Fruit fly (Drosophila melanogaster): ENCODE results near the gene CG14434.

CG14434 gene

dm6 chrX:6861523-6862077 lies 5.4 kb downstream of the CG14434 start (continued):
- TF ChIP-seq Doc3 (GFP tag; IDR thresholded peaks at IDR 0.05; ENCODE audit: partially characterized antibody) (no peak), PHDP (tag; optimal IDR thresholded peaks at IDR 0.05) (peak; percentile 6), onecut (GFP tag; IDR thresholded peaks at IDR 0.05) (peak; percentile 23; the same call in 1 of the 2 replicates), kni (GFP tag; optimal IDR thresholded peaks at IDR 0.05) (peak; percentile 94), klu (GFP tag; IDR thresholded peaks at IDR 0.05) (peak; percentile 51), nom (GFP tag; optimal IDR thresholded peaks at IDR 0.05) (peak; percentile 75), CG31365 (tag; optimal IDR thresholded peaks at IDR 0.05) (peak; percentile 10), oc (tag; optimal IDR thresholded peaks at IDR 0.05) (peak; percentile 77), pfk (GFP tag; optimal IDR thresholded peaks at IDR 0.05) (peak; percentile 95), CG1647 (GFP tag; optimal IDR thresholded peaks at IDR 0.05) (no peak), Dek (tag; optimal IDR thresholded peaks at IDR 0.05) (peak; percentile 67), Myb (GFP tag; optimal IDR thresholded peaks at IDR 0.05) (peak; percentile 51), CG10979 (tag; optimal IDR thresholded peaks at IDR 0.05) (no peak), bbx (GFP tag; IDR thresholded peaks at IDR 0.05; ENCODE audit: partially characterized antibody) (peak; percentile 66), CG4424 (GFP tag; optimal IDR thresholded peaks at IDR 0.05) (peak; percentile 3), CG7839 (tag; optimal IDR thresholded peaks at IDR 0.05) (peak; percentile 69), unpg (GFP tag; optimal IDR thresholded peaks at IDR 0.05) (peak; percentile 41), CG12104 (GFP tag; optimal IDR thresholded peaks at IDR 0.05) (peak; percentile 40), bsh (GFP tag; optimal IDR thresholded peaks at IDR 0.05) (peak; percentile 19 to 49), pho (GFP tag; optimal IDR thresholded peaks at IDR 0.05) (peak; percentile 40), dan (GFP tag; IDR thresholded peaks at IDR 0.05) (no peak), CG18262 (tag; optimal IDR thresholded peaks at IDR 0.05) (peak; percentile 69), CG31224 (GFP tag; IDR thresholded peaks at IDR 0.05) (peak; percentile 63), Dll (GFP tag; IDR thresholded peaks at IDR 0.05; ENCODE audit: partially characterized antibody) (0 out of 4 replicates have a peak, but pooled peaks have one; percentile 17), kay (GFP tag; optimal IDR thresholded peaks at IDR 0.05) (peak; percentile 12), chinmo (GFP tag; IDR thresholded peaks at IDR 0.05; ENCODE audit: partially characterized antibody) (peak; percentile 99), Drgx (GFP tag; IDR thresholded peaks at IDR 0.05) (peak; percentile 84), CG32772 (GFP tag; IDR thresholded peaks at IDR 0.05) (peak; percentile 66), BtbVII (GFP tag; optimal IDR thresholded peaks at IDR 0.05) (peak; percentile 18), ttk (GFP tag; IDR thresholded peaks at IDR 0.05) (peak; percentile 13), cato (GFP tag; optimal IDR thresholded peaks at IDR 0.05; ENCODE audit: borderline replicate concordance) (no peak), Usf (GFP tag; optimal IDR thresholded peaks at IDR 0.05) (peak; percentile 42), CG10209 (GFP tag; optimal IDR thresholded peaks at IDR 0.05) (peak; percentile 54), slbo (GFP tag; IDR thresholded peaks at IDR 0.05) (peak; percentile 74), grau (tag; optimal IDR thresholded peaks at IDR 0.05) (peak; percentile 64), CoRest (tag; optimal IDR thresholded peaks at IDR 0.05) (peak; percentile 34), psq (GFP tag; optimal IDR thresholded peaks at IDR 0.05) (peak; percentile 79), CG10543 (GFP tag; optimal IDR thresholded peaks at IDR 0.05) (peak; percentile 97), Optix (GFP tag; IDR thresholded peaks at IDR 0.05) (peak; percentile 70; the same call in 2 of the 3 replicates), H2.0 (GFP tag; IDR thresholded peaks at IDR 0.05) (peak; percentile 48; the same call in 1 of the 2 replicates), CG12659 (GFP tag; optimal IDR thresholded peaks at IDR 0.05) (peak; percentile 44), trh (GFP tag; optimal IDR thresholded peaks at IDR 0.05) (no peak), Abd-B (GFP tag; optimal IDR thresholded peaks at IDR 0.05) (peak; percentile 16), unc-4 (GFP tag; IDR thresholded peaks at IDR 0.05; ENCODE audit: partially characterized antibody) (no peak), CG1792 (GFP tag; optimal IDR thresholded peaks at IDR 0.05) (no peak), sob (GFP tag; IDR thresholded peaks at IDR 0.05) (peak; percentile 66), HLH3B (GFP tag; IDR thresholded peaks at IDR 0.05) (peak; percentile 55; the same call in 1 of the 2 replicates), en (GFP tag; optimal IDR thresholded peaks at IDR 0.05) (no peak), tio (GFP tag; optimal IDR thresholded peaks at IDR 0.05) (no peak)
